Worm (Caenorhabditis elegans): ENCODE measurements around the gene kin-30.

DNA sequence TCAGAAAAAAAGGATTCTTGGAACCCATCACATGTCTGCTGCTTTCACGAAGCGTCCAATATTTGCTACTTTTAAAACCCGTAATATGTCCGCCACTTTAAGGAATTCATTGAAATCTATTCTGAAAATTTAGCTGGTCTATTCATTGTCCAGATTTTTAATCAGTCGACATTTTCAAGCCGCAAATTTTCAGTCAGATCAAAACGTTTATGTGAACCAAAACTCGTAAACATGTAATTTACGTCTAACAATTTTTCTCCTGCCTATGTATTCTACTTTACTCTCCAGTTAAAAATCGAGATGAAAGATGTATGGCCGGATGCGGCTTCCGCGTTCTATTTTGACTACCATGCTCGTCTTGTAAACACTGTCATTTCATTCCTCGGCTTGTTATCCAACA is 46.6 kb upstream of the kin-30 start, which contains the start of gene srw-1:
- no peak for TF ChIP-seq B0310.2 (tag; optimal IDR thresholded peaks at IDR 0.05)
- TF ChIP-seq ama-1 (optimal IDR thresholded peaks at IDR 0.05): no peak
- TF ChIP-seq pes-1 (GFP tag; IDR thresholded peaks at IDR 0.05): no peak
- no peak for TF ChIP-seq flt-1 (GFP tag; IDR thresholded peaks at IDR 0.05)
- TF ChIP-seq ceh-36 (tag; optimal IDR thresholded peaks at IDR 0.05): no peak
- TF ChIP-seq hmg-4 (GFP tag; optimal IDR thresholded peaks at IDR 0.05): no peak
- no peak for TF ChIP-seq ets-7 (tag; optimal IDR thresholded peaks at IDR 0.05)
- no peak for TF ChIP-seq tra-4 (tag; optimal IDR thresholded peaks at IDR 0.05)

Data from whole organism, early embryonic.